Fruit fly (Drosophila melanogaster) whole organism, prepupa: Measurements from ENCODE around the gene smg.

Experiments used
- CG6276 ChIP-seq: fragments of 200-800 bp; sonication (Bioruptor generic); optimal IDR thresholded peaks from 2 replicates; lab custom pipeline; 2017; ENCODE audit warnings: missing biosample characterization, mild to moderate bottlenecking, missing genetic modification characterization
- CG6854 ChIP-seq: fragments of 200-800 bp; sonication (Bioruptor generic); optimal IDR thresholded peaks from 2 replicates; lab custom pipeline; 2017; ENCODE audit warnings: missing biosample characterization, mild to moderate bottlenecking, missing genetic modification characterization
- Hr4 ChIP-seq: fragments of 200-800 bp; sonication (Bioruptor generic); optimal IDR thresholded peaks from 3 replicates; lab custom pipeline; 2016; ENCODE audit warnings: missing biosample characterization, missing genetic modification characterization
- Lpt ChIP-seq: fragments of 200-800 bp; sonication (Bioruptor generic); optimal IDR thresholded peaks from 3 replicates; lab custom pipeline; 2016; ENCODE audit warnings: missing biosample characterization, missing genetic modification characterization

DNA sequence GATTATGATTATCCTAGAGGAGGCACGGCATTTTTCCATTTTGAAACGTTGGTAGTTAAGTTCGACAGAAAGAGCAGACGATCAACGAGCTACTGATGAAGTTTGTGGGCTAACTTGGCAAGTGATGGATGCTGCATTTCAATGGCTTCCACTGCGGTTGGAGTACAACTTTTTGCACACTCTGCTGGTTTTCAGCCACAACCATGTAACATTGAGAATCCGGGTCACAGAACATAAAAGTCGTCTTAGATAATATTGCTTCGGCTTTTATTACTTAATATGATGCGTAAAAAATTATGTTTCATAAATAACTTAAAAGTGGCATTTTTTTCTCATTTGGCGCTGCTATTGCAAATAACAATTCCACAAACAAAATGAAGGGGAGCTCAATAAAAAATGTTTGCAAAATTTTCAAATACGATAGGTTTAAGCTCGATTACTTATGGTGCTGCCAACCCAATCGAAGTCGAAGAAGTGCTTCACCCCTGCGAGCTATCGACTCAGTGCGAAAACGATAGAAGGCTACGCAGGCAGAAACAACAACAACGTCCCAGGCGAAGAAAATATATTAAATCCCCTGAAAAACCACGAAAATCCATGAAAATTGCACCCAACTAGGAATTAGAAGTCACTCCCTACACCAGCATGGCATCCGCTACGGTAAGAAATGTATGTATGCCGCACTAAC lies 31.3 kb downstream of the smg start, which contains the start of the genes CG5653 and CG5021:
- TF ChIP-seq Hr4 (no peak), Lpt (GFP tag; lab: Kevin White, UChicago) (no peak), CG6854 (GFP tag; lab: Kevin White, UChicago) (no peak), CG6276 (GFP tag; lab: Kevin White, UChicago) (no peak)
